Worm (Caenorhabditis elegans): ENCODE results near the gene ZK836.3.

DNA sequence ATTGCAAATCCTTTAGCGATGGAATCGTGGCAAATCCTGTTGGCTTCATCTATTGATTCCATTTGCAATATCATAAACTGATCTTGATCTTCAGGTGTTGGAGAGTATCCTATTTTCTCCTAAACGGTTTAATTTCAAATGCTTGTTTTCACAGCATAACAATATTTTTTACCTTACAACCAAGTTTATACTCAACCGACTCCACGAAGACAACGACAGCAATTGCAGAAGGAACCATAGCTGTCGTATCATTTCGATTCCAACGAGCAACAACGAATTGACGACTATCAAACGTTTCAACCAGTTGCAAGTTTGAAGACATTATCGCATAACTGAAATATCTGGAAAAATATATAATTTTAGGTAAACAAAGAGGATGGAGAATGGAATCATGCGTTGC, 11.9 kb downstream of the ZK836.3 start, which contains the start of gene usip-1:
- TF ChIP-seq ceh-36 (tag; optimal IDR thresholded peaks at IDR 0.05) (no peak), aly-1 (tag; optimal IDR thresholded peaks at IDR 0.05) (no peak), ama-1 (optimal IDR thresholded peaks at IDR 0.05) (no peak), hmg-4 (GFP tag; optimal IDR thresholded peaks at IDR 0.05) (no peak), ceh-13 (GFP tag; optimal IDR thresholded peaks at IDR 0.05) (no peak), pes-1 (GFP tag; IDR thresholded peaks at IDR 0.05) (no peak), F13C5.2 (tag; optimal IDR thresholded peaks at IDR 0.05) (no peak), tra-4 (tag; optimal IDR thresholded peaks at IDR 0.05) (no peak)
